Fruit fly (Drosophila melanogaster) whole organism, prepupa: Measurements from ENCODE around the gene Ski6.

Source experiments
- CG11902 ChIP-seq: fragments of 200-800 bp; sonication (Bioruptor generic); optimal IDR thresholded peaks from 3 replicates; lab custom pipeline; 2016; ENCODE audit warnings: missing biosample characterization, missing genetic modification characterization
- CG1621 ChIP-seq: fragments of 200-800 bp; sonication (Bioruptor generic); optimal IDR thresholded peaks from 3 replicates; lab custom pipeline; 2018; ENCODE audit warnings: missing biosample characterization, mild to moderate bottlenecking, missing genetic modification characterization
- CG16779 ChIP-seq: fragments of 200-800 bp; sonication (Bioruptor generic); optimal IDR thresholded peaks from 3 replicates; lab custom pipeline; 2017; ENCODE audit warnings: missing biosample characterization, mild to moderate bottlenecking, missing genetic modification characterization
- CG8319 ChIP-seq: fragments of 200-800 bp; sonication (Bioruptor generic); optimal IDR thresholded peaks from 3 replicates; lab custom pipeline; 2016; ENCODE audit warnings: missing biosample characterization, missing genetic modification characterization
- Ets21C ChIP-seq: fragments of 200-800 bp; sonication (Bioruptor generic); optimal IDR thresholded peaks from 3 replicates; lab custom pipeline; 2016; ENCODE audit warnings: missing biosample characterization, missing genetic modification characterization
- Smox ChIP-seq: fragments of 200-800 bp; sonication (Bioruptor generic); optimal IDR thresholded peaks from 3 replicates; lab custom pipeline; 2016; ENCODE audit warnings: missing biosample characterization, missing genetic modification characterization
- Sox15 ChIP-seq: fragments of 200-800 bp; sonication (Bioruptor generic); optimal IDR thresholded peaks from 3 replicates; lab custom pipeline; 2016; ENCODE audit warnings: missing biosample characterization, missing genetic modification characterization

dm6 chr2L:13236194-13236593 lies 14.0 kb upstream of the Ski6 start, which contains the start of gene Jhbp14:
- TF ChIP-seq Sox15: no peak
- TF ChIP-seq CG16779 (tag; lab: Kevin White, UChicago): no peak
- no peak for TF ChIP-seq Ets21C (GFP tag; lab: Kevin White, UChicago)
- TF ChIP-seq CG11902 (GFP tag; lab: Kevin White, UChicago): no peak
- TF ChIP-seq Smox: no peak
- TF ChIP-seq CG1621 (tag; lab: Kevin White, UChicago): no peak
- TF ChIP-seq CG8319: no peak
